Fruit fly (Drosophila melanogaster): ENCODE measurements around the gene Zip99C.
A peak's percentile ranks its signal among the peaks of the same experiment; 100 is the strongest.

Gene Zip99C

DNA sequence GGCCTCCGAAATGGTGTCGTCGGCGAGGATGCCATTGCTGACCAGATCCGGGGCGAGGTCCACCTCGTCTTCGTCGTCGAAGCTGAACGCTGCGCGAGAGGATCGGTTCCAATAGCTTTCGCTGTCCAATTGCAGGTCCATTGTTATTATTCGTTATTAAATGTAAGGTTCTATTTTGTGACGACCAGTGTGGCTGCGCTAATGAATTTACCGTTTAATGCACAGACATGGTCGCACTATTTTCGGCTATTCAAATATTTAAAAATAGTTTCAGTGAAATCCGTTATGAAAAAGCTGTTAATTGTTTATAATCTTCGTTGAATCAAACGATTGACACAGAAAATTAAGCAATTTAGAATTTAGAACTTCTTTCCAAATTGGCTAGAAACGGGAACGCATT lies 52.4 kb downstream of the Zip99C start, which contains the start of gene Vps16B (continued):
- TF ChIP-seq Ssrp (tag; optimal IDR thresholded peaks at IDR 0.05) = no peak
- TF ChIP-seq CG4617 (GFP tag; optimal IDR thresholded peaks at IDR 0.05; ENCODE audit: borderline replicate concordance) = peak; percentile 68
- TF ChIP-seq CG9437 (GFP tag; optimal IDR thresholded peaks at IDR 0.05) = no peak
- no peak for TF ChIP-seq HmgD (GFP tag; optimal IDR thresholded peaks at IDR 0.05)
- no peak for TF ChIP-seq CG3726 (GFP tag; IDR thresholded peaks at IDR 0.05)
- no peak for TF ChIP-seq CG2199 (GFP tag; IDR thresholded peaks at IDR 0.05)
- no peak for TF ChIP-seq ssp (GFP tag; IDR thresholded peaks at IDR 0.05)
- peak; percentile 21; the same call in 1 of the 3 replicates for TF ChIP-seq Doc3 (GFP tag; IDR thresholded peaks at IDR 0.05; ENCODE audit: partially characterized antibody)
- no peak for TF ChIP-seq nerfin-2 (GFP tag; IDR thresholded peaks at IDR 0.05; ENCODE audit: partially characterized antibody)
- no peak for TF ChIP-seq CG12744 (GFP tag; optimal IDR thresholded peaks at IDR 0.05)
- no peak for TF ChIP-seq CG10543 (GFP tag; optimal IDR thresholded peaks at IDR 0.05)
- TF ChIP-seq CG10366 (GFP tag; IDR thresholded peaks at IDR 0.05) = no peak
- TF ChIP-seq CG18011 (GFP tag; optimal IDR thresholded peaks at IDR 0.05) = no peak
- no peak for TF ChIP-seq chn (GFP tag; optimal IDR thresholded peaks at IDR 0.05)
- TF ChIP-seq CG13287 (GFP tag; IDR thresholded peaks at IDR 0.05; ENCODE audit: partially characterized antibody) = peak; percentile 69
- TF ChIP-seq stwl (tag; optimal IDR thresholded peaks at IDR 0.05) = peak; percentile 94
- no peak for TF ChIP-seq kay (GFP tag; optimal IDR thresholded peaks at IDR 0.05)
- TF ChIP-seq ken (GFP tag; IDR thresholded peaks at IDR 0.05) = no peak
- no peak for TF ChIP-seq bowl (GFP tag; IDR thresholded peaks at IDR 0.05)
- TF ChIP-seq lilli (GFP tag; optimal IDR thresholded peaks at IDR 0.05) = no peak
- TF ChIP-seq Trl (optimal IDR thresholded peaks at IDR 0.05) = no peak
- no peak for TF ChIP-seq Trl (GFP tag; optimal IDR thresholded peaks at IDR 0.05)

Data from whole organism, embryonic.